Fruit fly (Drosophila melanogaster) whole organism, embryonic: ENCODE results near the gene CG43062.

Source experiments
- Ada2b ChIP-seq: fragments of 200-800 bp; sonication (Bioruptor generic); IDR thresholded peaks from 2 replicates; pipeline ENCODE4 v1.3.6; 2022; ENCODE audit warnings: missing biosample characterization, missing genetic modification characterization
- Aef1 ChIP-seq: fragments of 200-800 bp; sonication (Bioruptor generic); IDR thresholded peaks from 3 replicates; pipeline ENCODE4 v1.3.6; 2022; ENCODE audit warnings: missing biosample characterization, missing genetic modification characterization
- B-H2 ChIP-seq: fragments of 200-800 bp; sonication (Bioruptor generic); optimal IDR thresholded peaks from 2 replicates; lab custom pipeline; 2018; ENCODE audit warnings: missing biosample characterization, mild to moderate bottlenecking, missing genetic modification characterization
- CG11093 ChIP-seq: fragments of 200-800 bp; sonication (Bioruptor generic); IDR thresholded peaks from 3 replicates; pipeline ENCODE4 v1.3.6; 2022; ENCODE audit warnings: missing biosample characterization, missing genetic modification characterization
- CG12104 ChIP-seq: fragments of 200-800 bp; sonication (Bioruptor generic); optimal IDR thresholded peaks from 3 replicates; lab custom pipeline; 2016; ENCODE audit warnings: missing biosample characterization, missing genetic modification characterization
- CG12236 ChIP-seq: fragments of 200-800 bp; sonication (Bioruptor generic); optimal IDR thresholded peaks from 2 replicates; lab custom pipeline; 2016; ENCODE audit warnings: missing biosample characterization, missing genetic modification characterization
- CG12769 ChIP-seq: fragments of 200-800 bp; sonication (Bioruptor generic); optimal IDR thresholded peaks from 2 replicates; lab custom pipeline; 2019; ENCODE audit warnings: missing biosample characterization, mild to moderate bottlenecking, missing genetic modification characterization, moderate library complexity
- CG13424 ChIP-seq: fragments of 200-800 bp; sonication (Bioruptor generic); optimal IDR thresholded peaks from 2 replicates; lab custom pipeline; 2019; ENCODE audit warnings: missing biosample characterization, mild to moderate bottlenecking, missing genetic modification characterization, moderate library complexity
- CG14965 ChIP-seq: fragments of 200-800 bp; sonication (Bioruptor generic); optimal IDR thresholded peaks from 2 replicates; lab custom pipeline; 2016; ENCODE audit warnings: missing biosample characterization, missing genetic modification characterization, borderline replicate concordance
- CG17328 ChIP-seq: fragments of 200-800 bp; sonication (Bioruptor generic); IDR thresholded peaks from 2 replicates; pipeline ENCODE4 v1.3.6; 2022; ENCODE audit warnings: missing biosample characterization, missing genetic modification characterization
- CG17361 ChIP-seq: fragments of 200-800 bp; sonication (Bioruptor generic); IDR thresholded peaks from 3 replicates; pipeline ENCODE4 v1.3.6; 2022; ENCODE audit warnings: missing biosample characterization, missing genetic modification characterization
- CG17385 ChIP-seq: fragments of 200-800 bp; sonication (Bioruptor generic); optimal IDR thresholded peaks from 3 replicates; lab custom pipeline; 2018; ENCODE audit warnings: missing biosample characterization, mild to moderate bottlenecking, missing genetic modification characterization
- CG17829 ChIP-seq: fragments of 200-800 bp; optimal IDR thresholded peaks from 2 replicates; lab custom pipeline; 2019; ENCODE audit warnings: missing biosample characterization, mild to moderate bottlenecking, missing genetic modification characterization, moderate library complexity
- CG2875 ChIP-seq: fragments of 200-800 bp; sonication (Bioruptor generic); optimal IDR thresholded peaks from 2 replicates; lab custom pipeline; 2017; ENCODE audit warnings: missing biosample characterization, mild to moderate bottlenecking, missing genetic modification characterization, missing genetic modification reagents
- CG30431 ChIP-seq: fragments of 200-800 bp; sonication (Bioruptor generic); optimal IDR thresholded peaks from 2 replicates; lab custom pipeline; 2017; ENCODE audit warnings: missing biosample characterization, missing genetic modification characterization
- CG32767 ChIP-seq: fragments of 200-800 bp; sonication (Bioruptor generic); IDR thresholded peaks from 2 replicates; pipeline ENCODE4 v1.3.6; 2022; ENCODE audit warnings: missing biosample characterization, missing genetic modification characterization
- CG3281 ChIP-seq: fragments of 200-800 bp; sonication (Bioruptor generic); optimal IDR thresholded peaks from 3 replicates; lab custom pipeline; 2017; ENCODE audit warnings: missing biosample characterization, mild to moderate bottlenecking, missing genetic modification characterization
- CG33557 ChIP-seq: fragments of 200-800 bp; sonication (Bioruptor generic); optimal IDR thresholded peaks from 2 replicates; lab custom pipeline; 2019; ENCODE audit warnings: missing biosample characterization, mild to moderate bottlenecking, missing genetic modification characterization, moderate library complexity
- CG3726 ChIP-seq: fragments of 200-800 bp; sonication (Bioruptor generic); IDR thresholded peaks from 3 replicates; pipeline ENCODE4, ENCODE4 v1.3.6; 2022; ENCODE audit warnings: missing biosample characterization, missing genetic modification characterization
- CG4854 ChIP-seq: fragments of 200-800 bp; sonication (Bioruptor generic); optimal IDR thresholded peaks from 2 replicates; lab custom pipeline; 2016; ENCODE audit warnings: missing biosample characterization, missing genetic modification characterization, inconsistent platforms
- CG7745 ChIP-seq: fragments of 200-800 bp; sonication (Bioruptor generic); optimal IDR thresholded peaks from 2 replicates; lab custom pipeline; 2018; ENCODE audit warnings: missing biosample characterization, mild to moderate bottlenecking, missing genetic modification characterization, moderate library complexity
- CG7839 ChIP-seq: fragments of 200-800 bp; sonication (Bioruptor generic); optimal IDR thresholded peaks from 3 replicates; lab custom pipeline; 2018; ENCODE audit warnings: missing biosample characterization, mild to moderate bottlenecking, missing genetic modification characterization, moderate library complexity
- CG8388 ChIP-seq: fragments of 200-800 bp; sonication (Bioruptor generic); optimal IDR thresholded peaks from 2 replicates; lab custom pipeline; 2019; ENCODE audit warnings: missing biosample characterization, mild to moderate bottlenecking, missing genetic modification characterization, moderate library complexity
- CG9797 ChIP-seq: fragments of 200-800 bp; sonication (Bioruptor generic); optimal IDR thresholded peaks from 3 replicates; lab custom pipeline; 2018; ENCODE audit warnings: missing biosample characterization, mild to moderate bottlenecking, missing genetic modification characterization
- Chrac-16 ChIP-seq: fragments of 200-800 bp; sonication (Bioruptor generic); optimal IDR thresholded peaks from 3 replicates; lab custom pipeline; 2016; ENCODE audit warnings: missing biosample characterization, missing genetic modification characterization
- Dip2 ChIP-seq: fragments of 200-800 bp; sonication (Bioruptor generic); IDR thresholded peaks from 2 replicates; pipeline ENCODE4 v1.3.6; 2022; ENCODE audit warnings: missing biosample characterization, missing genetic modification characterization
- Ets65A ChIP-seq: fragments of 200-800 bp; sonication (Bioruptor generic); peaks from one replicate; lab custom pipeline; 2016; ENCODE audit warnings: missing biosample characterization, missing genetic modification characterization
- Fer2 ChIP-seq: fragments of 200-800 bp; sonication (Bioruptor generic); optimal IDR thresholded peaks from 2 replicates; lab custom pipeline; 2018; ENCODE audit warnings: missing biosample characterization, mild to moderate bottlenecking, missing genetic modification characterization, moderate library complexity
- HLH4C ChIP-seq: fragments of 200-800 bp; sonication (Bioruptor generic); IDR thresholded peaks from 3 replicates; pipeline ENCODE4 v1.3.6; 2022; ENCODE audit warnings: missing biosample characterization, missing genetic modification characterization; ENCODE audit not compliant: partially characterized antibody
- Hand ChIP-seq: fragments of 200-800 bp; sonication (Bioruptor generic); optimal IDR thresholded peaks from 2 replicates; lab custom pipeline; 2017; ENCODE audit warnings: mild to moderate bottlenecking, missing biosample characterization, missing genetic modification reagents, missing genetic modification characterization
- Hey ChIP-seq: fragments of 200-800 bp; sonication (Bioruptor generic); optimal IDR thresholded peaks from 3 replicates; lab custom pipeline; 2018; ENCODE audit warnings: missing biosample characterization, mild to moderate bottlenecking, missing genetic modification characterization
- Hr78 ChIP-seq, 2 experiments: fragments of 200-800 bp in 1 of 2; fragments of >200 bp in 1 of 2; sonication (Bioruptor generic) in 1 of 2; optimal IDR thresholded peaks; 2 replicates each; lab custom pipeline; 2017 to 2019; ENCODE audit warnings: missing biosample characterization in 2 of 2, missing genetic modification characterization in 2 of 2, mild to moderate bottlenecking in 1 of 2, moderate library complexity in 1 of 2
- Oaz ChIP-seq: fragments of 200-800 bp; sonication (Bioruptor generic); IDR thresholded peaks from 2 replicates; pipeline ENCODE4 v1.3.6; 2022; ENCODE audit warnings: missing biosample characterization, missing genetic modification characterization
- PHDP ChIP-seq: fragments of 200-800 bp; sonication (Bioruptor generic); optimal IDR thresholded peaks from 3 replicates; lab custom pipeline; 2018; ENCODE audit warnings: missing biosample characterization, mild to moderate bottlenecking, missing genetic modification characterization, moderate library complexity
- Sry-δ ChIP-seq: fragments of 200-800 bp; sonication (Bioruptor generic); optimal IDR thresholded peaks from 2 replicates; lab custom pipeline; 2016; ENCODE audit warnings: missing biosample characterization, missing genetic modification characterization
- Usf ChIP-seq: fragments of 200-800 bp; sonication (Bioruptor generic); optimal IDR thresholded peaks from 2 replicates; lab custom pipeline; 2017; ENCODE audit warnings: missing genotype, missing biosample characterization, missing genetic modification characterization
- dmrt99B ChIP-seq: fragments of 200-800 bp; sonication (Bioruptor generic); optimal IDR thresholded peaks from 2 replicates; lab custom pipeline; 2018; ENCODE audit warnings: missing biosample characterization, mild to moderate bottlenecking, missing genetic modification characterization, moderate library complexity
- en ChIP-seq: fragments of 200-800 bp; sonication (Bioruptor generic); optimal IDR thresholded peaks from 2 replicates; lab custom pipeline; 2016; ENCODE audit warnings: missing biosample characterization, missing genetic modification characterization
- fd64A ChIP-seq: fragments of 200-800 bp; sonication (Bioruptor generic); optimal IDR thresholded peaks from 3 replicates; lab custom pipeline; 2018; ENCODE audit warnings: missing biosample characterization, mild to moderate bottlenecking, missing genetic modification characterization
- gem ChIP-seq: fragments of 200-800 bp; sonication (Bioruptor generic); optimal IDR thresholded peaks from 2 replicates; lab custom pipeline; 2019; ENCODE audit warnings: missing biosample characterization, mild to moderate bottlenecking, missing genetic modification characterization, moderate library complexity
- grau ChIP-seq: fragments of 200-800 bp; optimal IDR thresholded peaks from 3 replicates; lab custom pipeline; 2019; ENCODE audit warnings: missing biosample characterization, mild to moderate bottlenecking, missing genetic modification characterization, moderate library complexity
- h ChIP-seq: fragments of >200 bp; optimal IDR thresholded peaks from 2 replicates; lab custom pipeline; 2017
- inv ChIP-seq: fragments of 200-800 bp; sonication (Bioruptor generic); IDR thresholded peaks from 2 replicates; pipeline ENCODE4 v1.3.6; 2022; ENCODE audit warnings: missing biosample characterization, missing genetic modification characterization; ENCODE audit not compliant: partially characterized antibody
- mirr ChIP-seq: fragments of 200-800 bp; sonication (Bioruptor generic); optimal IDR thresholded peaks from 3 replicates; lab custom pipeline; 2018; ENCODE audit warnings: missing biosample characterization, mild to moderate bottlenecking, missing genetic modification characterization
- slp2 ChIP-seq: fragments of 200-800 bp; sonication (Bioruptor generic); optimal IDR thresholded peaks from 2 replicates; lab custom pipeline; 2016; ENCODE audit warnings: missing biosample characterization, missing genetic modification characterization
- ssp ChIP-seq: fragments of 200-800 bp; sonication (Bioruptor generic); IDR thresholded peaks from 2 replicates; pipeline ENCODE4 v1.3.6; 2022; ENCODE audit warnings: missing biosample characterization, missing genetic modification characterization
- unpg ChIP-seq: fragments of 200-800 bp; sonication (Bioruptor generic); optimal IDR thresholded peaks from 3 replicates; lab custom pipeline; 2018; ENCODE audit warnings: missing biosample characterization, mild to moderate bottlenecking, missing genetic modification characterization, moderate library complexity

CG43062 gene

DNA sequence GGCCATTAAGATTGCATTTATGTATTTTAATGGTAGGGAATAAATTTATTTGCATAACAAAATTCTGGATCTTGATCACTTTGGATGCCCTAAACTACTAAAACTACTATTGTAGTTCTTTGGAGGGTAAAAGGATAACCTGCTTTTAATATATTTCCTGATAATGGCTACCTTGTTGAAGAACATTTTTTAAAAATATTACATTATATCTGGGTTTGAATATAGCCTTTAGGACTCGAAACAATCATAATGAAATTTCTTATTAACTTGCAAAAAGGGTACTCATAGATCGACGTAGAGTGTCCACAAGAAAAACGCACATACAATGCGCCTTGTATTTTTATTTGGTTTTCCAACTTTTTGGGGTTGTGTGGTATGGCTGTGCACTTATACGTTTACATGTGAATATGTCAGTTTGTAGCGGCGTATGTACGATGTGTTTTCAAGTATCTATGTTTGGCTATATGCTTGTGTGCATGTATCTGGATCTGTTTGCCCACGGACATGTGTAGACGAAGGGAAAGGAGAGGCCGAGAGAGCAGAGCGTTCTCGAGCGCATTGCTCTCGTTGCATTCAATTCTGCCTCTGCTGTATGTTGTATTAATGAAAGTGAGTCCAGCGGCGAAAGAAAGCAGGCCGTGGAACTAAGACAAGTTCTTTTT lies 29.4 kb downstream of the CG43062 start (continued):
- peak; percentile 86 for TF ChIP-seq CG30431 (GFP tag; lab: Kevin White, UChicago)
- no peak for TF ChIP-seq Oaz (GFP tag; lab: Robert Waterston, UW)
- peak; percentile 81 for TF ChIP-seq CG13424
- no peak for TF ChIP-seq CG11093 (GFP tag; lab: Robert Waterston, UW)
- peak; percentile 4 for TF ChIP-seq CG9797 (GFP tag; lab: Kevin White, UChicago)
- TF ChIP-seq unpg (GFP tag; lab: Kevin White, UChicago), result peak; percentile 74
- TF ChIP-seq CG4854, result peak; percentile 53
- peak; percentile 84 for TF ChIP-seq CG7839 (tag; lab: Kevin White, UChicago)
- peak; percentile 71 for TF ChIP-seq CG17829 (tag; lab: Kevin White, UChicago)

dm6 chr3R:11780181-11780688 lies 30.1 kb downstream of the CG43062 start:
- peak; percentile 85; the same call in 2 of the 3 replicates for TF ChIP-seq CG3726 (GFP tag; lab: Robert Waterston, UW)
- TF ChIP-seq CG9797 (GFP tag; lab: Kevin White, UChicago), result peak; percentile 28
- peak; percentile 95 for TF ChIP-seq Usf
- peak; percentile 98 for TF ChIP-seq gem
- peak; percentile 95 for TF ChIP-seq CG8388
- no peak for TF ChIP-seq mirr (GFP tag; lab: Kevin White, UChicago)
- TF ChIP-seq CG7745 (tag; lab: Kevin White, UChicago), result peak; percentile 23
- TF ChIP-seq en (GFP tag; lab: Kevin White, UChicago), result no peak
- TF ChIP-seq Ets65A, result peak; percentile 56
- TF ChIP-seq fd64A (GFP tag; lab: Kevin White, UChicago), result peak; percentile 38
- TF ChIP-seq CG12236 (GFP tag; lab: Kevin White, UChicago), result peak; percentile 3
- TF ChIP-seq Hand (GFP tag; lab: Kevin White, UChicago), result no peak
- TF ChIP-seq HLH4C (GFP tag; lab: Robert Waterston, UW), result no peak
- peak; percentile 98 for TF ChIP-seq CG17361
- TF ChIP-seq Ada2b (GFP tag; lab: Robert Waterston, UW), result peak; percentile 53; the same call in 1 of the 2 replicates
- peak; percentile 91 for TF ChIP-seq grau (tag; lab: Kevin White, UChicago)
- TF ChIP-seq Chrac-16 (GFP tag; lab: Kevin White, UChicago), result peak; percentile 90
- TF ChIP-seq Dip2 (GFP tag; lab: Robert Waterston, UW), result no peak
- TF ChIP-seq CG33557, result peak; percentile 97
- TF ChIP-seq dmrt99B, result peak; percentile 94
- TF ChIP-seq h (lab: Kevin White, UChicago), result no peak
- peak; percentile 99 for TF ChIP-seq CG17829 (tag; lab: Kevin White, UChicago)
- TF ChIP-seq slp2 (GFP tag; lab: Kevin White, UChicago), result peak; percentile 44
- TF ChIP-seq inv (GFP tag; lab: Robert Waterston, UW), result no peak
- TF ChIP-seq Aef1 (GFP tag; lab: Robert Waterston, UW), result peak; percentile 59; the same call in 1 of the 3 replicates
- no peak for TF ChIP-seq Sry-δ (GFP tag; lab: Kevin White, UChicago)
- no peak for TF ChIP-seq CG14965 (GFP tag; lab: Kevin White, UChicago)
- peak; percentile 38 for TF ChIP-seq CG3281 (GFP tag; lab: Kevin White, UChicago)
- no peak for TF ChIP-seq B-H2
- peak in 1 of 2 experiments; percentile 92 for TF ChIP-seq Hr78 (GFP tag; optimal IDR thresholded peaks at IDR 0.05; lab: Kevin White, UChicago)
- peak; percentile 19 for TF ChIP-seq Fer2
- peak; percentile 80 for TF ChIP-seq ssp (GFP tag; lab: Robert Waterston, UW)
- peak; percentile 83 for TF ChIP-seq CG32767
- no peak for TF ChIP-seq Hey (tag; lab: Kevin White, UChicago)
- no peak for TF ChIP-seq CG12769
- TF ChIP-seq CG12104, result peak; percentile 84
- peak; percentile 85 for TF ChIP-seq CG17385 (GFP tag; lab: Kevin White, UChicago)
- TF ChIP-seq CG2875 (GFP tag; lab: Kevin White, UChicago), result peak; percentile 95
- peak; percentile 96 for TF ChIP-seq CG17328
- peak; percentile 91 for TF ChIP-seq PHDP (tag; lab: Kevin White, UChicago)
